Fruit fly (Drosophila melanogaster) whole organism, embryonic: ENCODE measurements around the gene Tnpo-SR.

Experiments
- Antp ChIP-seq: fragments of 200-800 bp; sonication (Bioruptor generic); optimal IDR thresholded peaks from 3 replicates; lab custom pipeline; 2016; ENCODE audit warnings: missing biosample characterization, missing genetic modification characterization
- CG10209 ChIP-seq: fragments of 200-800 bp; sonication (Bioruptor generic); optimal IDR thresholded peaks from 3 replicates; lab custom pipeline; 2017; ENCODE audit warnings: missing biosample characterization, mild to moderate bottlenecking, missing genetic modification characterization, missing genetic modification reagents
- CG11093 ChIP-seq: fragments of 200-800 bp; sonication (Bioruptor generic); IDR thresholded peaks from 3 replicates; pipeline ENCODE4 v1.3.6; 2022; ENCODE audit warnings: missing biosample characterization, missing genetic modification characterization
- CG11696 ChIP-seq: fragments of 200-800 bp; sonication (Bioruptor generic); IDR thresholded peaks from 2 replicates; pipeline ENCODE4 v1.3.6; 2022; ENCODE audit warnings: missing biosample characterization, missing genetic modification characterization
- CG12071 ChIP-seq: fragments of 200-800 bp; sonication (Bioruptor generic); optimal IDR thresholded peaks from 3 replicates; lab custom pipeline; 2018; ENCODE audit warnings: missing biosample characterization, mild to moderate bottlenecking, missing genetic modification characterization
- CG12744 ChIP-seq: fragments of 200-800 bp; sonication (Bioruptor generic); optimal IDR thresholded peaks from 2 replicates; lab custom pipeline; 2016; ENCODE audit warnings: missing biosample characterization, missing genetic modification characterization
- CG13775 ChIP-seq: fragments of 200-800 bp; sonication (Bioruptor generic); optimal IDR thresholded peaks from 3 replicates; lab custom pipeline; 2017; ENCODE audit warnings: missing biosample characterization, mild to moderate bottlenecking, missing genetic modification characterization
- CG14441 ChIP-seq: fragments of 200-800 bp; sonication (Bioruptor generic); IDR thresholded peaks from 2 replicates; pipeline ENCODE4 v1.3.6; 2022; ENCODE audit warnings: missing biosample characterization, missing genetic modification characterization
- CG15269 ChIP-seq: fragments of 200-800 bp; sonication (Bioruptor generic); optimal IDR thresholded peaks from 2 replicates; lab custom pipeline; 2018; ENCODE audit warnings: missing biosample characterization, mild to moderate bottlenecking, missing genetic modification characterization, moderate library complexity
- CG15601 ChIP-seq: fragments of 200-800 bp; sonication (Bioruptor generic); optimal IDR thresholded peaks from 3 replicates; lab custom pipeline; 2019; ENCODE audit warnings: missing biosample characterization, mild to moderate bottlenecking, missing genetic modification characterization, moderate library complexity
- CG16815 ChIP-seq: fragments of 200-800 bp; sonication (Bioruptor generic); optimal IDR thresholded peaks from 3 replicates; lab custom pipeline; 2017; ENCODE audit warnings: missing biosample characterization, mild to moderate bottlenecking, missing genetic modification characterization
- CG18476 ChIP-seq: fragments of 200-800 bp; sonication (Bioruptor generic); optimal IDR thresholded peaks from 2 replicates; lab custom pipeline; 2016; ENCODE audit warnings: missing biosample characterization, mild to moderate bottlenecking, missing genetic modification characterization
- CG2129 ChIP-seq: fragments of 200-800 bp; sonication (Bioruptor generic); IDR thresholded peaks from 2 replicates; pipeline ENCODE4 v1.3.6; 2022; ENCODE audit warnings: missing biosample characterization, missing genetic modification characterization; ENCODE audit not compliant: partially characterized antibody
- CG2678 ChIP-seq: fragments of 200-800 bp; sonication (Bioruptor generic); optimal IDR thresholded peaks from 3 replicates; lab custom pipeline; 2019; ENCODE audit warnings: missing biosample characterization, mild to moderate bottlenecking, missing genetic modification characterization, moderate library complexity
- CG30403 ChIP-seq: fragments of 200-800 bp; sonication (Bioruptor generic); optimal IDR thresholded peaks from 3 replicates; lab custom pipeline; 2016; ENCODE audit warnings: missing biosample characterization, missing genetic modification characterization
- CG42726 ChIP-seq: fragments of 200-800 bp; sonication (Bioruptor generic); IDR thresholded peaks from 2 replicates; pipeline ENCODE4 v1.3.6; 2022; ENCODE audit warnings: missing biosample characterization, missing genetic modification characterization; ENCODE audit not compliant: partially characterized antibody
- CG4328 ChIP-seq: fragments of 200-800 bp; sonication (Bioruptor generic); optimal IDR thresholded peaks from 3 replicates; lab custom pipeline; 2017; ENCODE audit warnings: missing biosample characterization, missing genetic modification reagents, missing genetic modification characterization
- CG4404 ChIP-seq: fragments of 200-800 bp; sonication (Bioruptor generic); IDR thresholded peaks from 2 replicates; pipeline ENCODE4 v1.3.6; 2022; ENCODE audit warnings: missing biosample characterization, missing genetic modification characterization
- CG7786 ChIP-seq: fragments of 200-800 bp; sonication (Bioruptor generic); optimal IDR thresholded peaks from 2 replicates; lab custom pipeline; 2016; ENCODE audit warnings: missing biosample characterization, missing genetic modification characterization
- CG8281 ChIP-seq: fragments of 200-800 bp; sonication (Bioruptor generic); optimal IDR thresholded peaks from 2 replicates; lab custom pipeline; 2018; ENCODE audit warnings: missing biosample characterization, mild to moderate bottlenecking, missing genetic modification characterization, moderate library complexity
- CHES-1-like ChIP-seq: fragments of 200-800 bp; sonication (Bioruptor generic); optimal IDR thresholded peaks from 2 replicates; lab custom pipeline; 2016; ENCODE audit warnings: missing biosample characterization, missing genetic modification characterization
- CTCF ChIP-seq: fragments of 200-800 bp; sonication (Bioruptor generic); optimal IDR thresholded peaks from 2 replicates; lab custom pipeline; 2017; ENCODE audit warnings: missing biosample characterization, mild to moderate bottlenecking, missing genetic modification characterization, moderate library complexity
- CoRest ChIP-seq: fragments of 200-800 bp; sonication (Bioruptor generic); optimal IDR thresholded peaks from 3 replicates; lab custom pipeline; 2018; ENCODE audit warnings: missing biosample characterization, mild to moderate bottlenecking, missing genetic modification characterization, moderate library complexity
- D19A ChIP-seq: fragments of 200-800 bp; optimal IDR thresholded peaks from 3 replicates; lab custom pipeline; 2019; ENCODE audit warnings: missing biosample characterization, mild to moderate bottlenecking, missing genetic modification characterization, moderate library complexity
- Ets65A ChIP-seq: fragments of 200-800 bp; sonication (Bioruptor generic); peaks from one replicate; lab custom pipeline; 2016; ENCODE audit warnings: missing biosample characterization, missing genetic modification characterization
- Mrtf ChIP-seq: fragments of 200-800 bp; sonication (Bioruptor generic); IDR thresholded peaks from 3 replicates; pipeline ENCODE4 v1.3.6; 2022; ENCODE audit warnings: missing biosample characterization, missing genetic modification characterization
- Six4 ChIP-seq: fragments of 200-800 bp; sonication (Bioruptor generic); optimal IDR thresholded peaks from 2 replicates; lab custom pipeline; 2016; ENCODE audit warnings: missing biosample characterization, missing genetic modification characterization
- Vsx1 ChIP-seq: fragments of 200-800 bp; sonication (Bioruptor generic); optimal IDR thresholded peaks from 2 replicates; lab custom pipeline; 2017; ENCODE audit warnings: missing biosample characterization, mild to moderate bottlenecking, missing genetic modification characterization, missing genetic modification reagents
- Xrp1 ChIP-seq: fragments of 200-800 bp; sonication (Bioruptor generic); IDR thresholded peaks from 2 replicates; pipeline ENCODE4 v1.3.6; 2022; ENCODE audit warnings: missing biosample characterization, missing genetic modification characterization
- az2 ChIP-seq: fragments of 200-800 bp; sonication (Bioruptor generic); optimal IDR thresholded peaks from 3 replicates; lab custom pipeline; 2016; ENCODE audit warnings: missing biosample characterization, missing genetic modification characterization
- bab2 ChIP-seq: fragments of 200-800 bp; sonication (Bioruptor generic); optimal IDR thresholded peaks from 2 replicates; lab custom pipeline; 2016; ENCODE audit warnings: missing biosample characterization, missing genetic modification characterization
- bigmax ChIP-seq: fragments of 200-800 bp; sonication (Bioruptor generic); optimal IDR thresholded peaks from 2 replicates; lab custom pipeline; 2018; ENCODE audit warnings: missing biosample characterization, mild to moderate bottlenecking, missing genetic modification characterization
- chif ChIP-seq, 2 experiments: fragments of 200-800 bp; sonication (Bioruptor generic); optimal IDR thresholded peaks; 3 replicates each; lab custom pipeline; 2016; ENCODE audit warnings: missing biosample characterization in 2 of 2, missing genetic modification characterization in 2 of 2
- dysf ChIP-seq: fragments of 200-800 bp; sonication (Bioruptor generic); IDR thresholded peaks from 3 replicates; pipeline ENCODE4 v1.3.6; 2022; ENCODE audit warnings: missing biosample characterization, missing genetic modification characterization
- esg ChIP-seq: fragments of 200-800 bp; sonication (Bioruptor generic); conservative IDR thresholded peaks from 2 replicates; pipeline ENCODE4 v1.3.6; 2022; ENCODE audit warnings: missing biosample characterization, missing genetic modification characterization
- gsb ChIP-seq: fragments of 200-800 bp; sonication (Bioruptor generic); IDR thresholded peaks from 2 replicates; pipeline ENCODE4 v1.3.6; 2022; ENCODE audit warnings: missing biosample characterization, missing genetic modification characterization
- ind ChIP-seq: fragments of 200-800 bp; sonication (Bioruptor generic); optimal IDR thresholded peaks from 3 replicates; lab custom pipeline; 2016; ENCODE audit warnings: missing biosample characterization, missing genetic modification characterization
- jumu ChIP-seq: fragments of 200-800 bp; sonication (Bioruptor generic); optimal IDR thresholded peaks from 3 replicates; lab custom pipeline; 2016; ENCODE audit warnings: missing biosample characterization, missing genetic modification characterization
- nerfin-2 ChIP-seq: fragments of 200-800 bp; sonication (Bioruptor generic); IDR thresholded peaks from 2 replicates; pipeline ENCODE4 v1.3.6; 2022; ENCODE audit warnings: missing biosample characterization, missing genetic modification characterization; ENCODE audit not compliant: partially characterized antibody
- otp ChIP-seq: fragments of 200-800 bp; sonication (Bioruptor generic); IDR thresholded peaks from 3 replicates; pipeline ENCODE4, ENCODE4 v1.3.6; 2022; ENCODE audit warnings: missing biosample characterization, missing genetic modification characterization
- pfk ChIP-seq: fragments of 200-800 bp; sonication (Bioruptor generic); optimal IDR thresholded peaks from 2 replicates; lab custom pipeline; 2018; ENCODE audit warnings: missing biosample characterization, mild to moderate bottlenecking, missing genetic modification characterization, moderate library complexity
- ranshi ChIP-seq: fragments of 200-800 bp; sonication (Bioruptor generic); IDR thresholded peaks from 2 replicates; pipeline ENCODE4 v1.3.6; 2022; ENCODE audit warnings: missing biosample characterization, missing genetic modification characterization
- rib ChIP-seq: fragments of 200-800 bp; sonication (Bioruptor generic); IDR thresholded peaks from 2 replicates; pipeline ENCODE4 v1.3.6; 2022; ENCODE audit warnings: missing biosample characterization, missing genetic modification characterization
- ro ChIP-seq: fragments of 200-800 bp; sonication (Bioruptor generic); IDR thresholded peaks from 2 replicates; pipeline ENCODE4 v1.3.6; 2022; ENCODE audit warnings: missing biosample characterization, missing genetic modification characterization
- sqz ChIP-seq: fragments of 200-800 bp; sonication (Bioruptor generic); optimal IDR thresholded peaks from 3 replicates; lab custom pipeline; 2018; ENCODE audit warnings: missing biosample characterization, mild to moderate bottlenecking, missing genetic modification characterization
- tap ChIP-seq: fragments of 200-800 bp; optimal IDR thresholded peaks from 3 replicates; lab custom pipeline; 2019; ENCODE audit warnings: missing biosample characterization, mild to moderate bottlenecking, missing genetic modification characterization, moderate library complexity
- trem ChIP-seq: fragments of 200-800 bp; optimal IDR thresholded peaks from 3 replicates; lab custom pipeline; 2019; ENCODE audit warnings: missing biosample characterization, mild to moderate bottlenecking, missing genetic modification characterization, moderate library complexity
- tup ChIP-seq: fragments of 200-800 bp; sonication (Bioruptor generic); optimal IDR thresholded peaks from 2 replicates; lab custom pipeline; 2016; ENCODE audit warnings: missing biosample characterization, mild to moderate bottlenecking, missing genetic modification characterization, moderate library complexity
- z ChIP-seq: fragments of 200-800 bp; sonication (Bioruptor generic); IDR thresholded peaks from 3 replicates; pipeline ENCODE4 v1.3.6; 2022; ENCODE audit warnings: missing biosample characterization, missing genetic modification characterization
- zen ChIP-seq: fragments of 200-800 bp; sonication (Bioruptor generic); optimal IDR thresholded peaks from 3 replicates; lab custom pipeline; 2018; ENCODE audit warnings: missing biosample characterization, mild to moderate bottlenecking, missing genetic modification characterization, moderate library complexity

Gene Tnpo-SR

dm6 chr2L:2754437-2755322, 5.0 kb upstream of the Tnpo-SR start (continued):
- no peak for TF ChIP-seq z (GFP tag; lab: Robert Waterston, UW)
- peak; percentile 71 for TF ChIP-seq bab2
- TF ChIP-seq CG14441 (GFP tag; lab: Robert Waterston, UW), result no peak
- no peak for TF ChIP-seq Mrtf (GFP tag; lab: Robert Waterston, UW)
- TF ChIP-seq tap (tag; lab: Kevin White, UChicago), result peak; percentile 87
- no peak for TF ChIP-seq ro (GFP tag; lab: Robert Waterston, UW)
- TF ChIP-seq CG12744 (GFP tag; lab: Kevin White, UChicago), result peak; percentile 40
- peak; percentile 94 for TF ChIP-seq Ets65A
- no peak for TF ChIP-seq rib (GFP tag; lab: Robert Waterston, UW)
- peak; percentile 80 for TF ChIP-seq CG15269 (tag; lab: Kevin White, UChicago)
- TF ChIP-seq bigmax, result no peak
- TF ChIP-seq CG11696 (GFP tag; lab: Robert Waterston, UW), result no peak
- TF ChIP-seq CG30403 (GFP tag; lab: Kevin White, UChicago), result peak; percentile 86
- peak; percentile 85 for TF ChIP-seq CoRest (tag; lab: Kevin White, UChicago)
- TF ChIP-seq esg (GFP tag; lab: Robert Waterston, UW), result no peak
- peak; percentile 81 for TF ChIP-seq CG10209 (GFP tag; lab: Kevin White, UChicago)
- peak; percentile 91 for TF ChIP-seq CG15601 (tag; lab: Kevin White, UChicago)
- no peak for TF ChIP-seq CG4404
- no peak for TF ChIP-seq CG2129
- TF ChIP-seq Six4 (GFP tag; lab: Kevin White, UChicago), result peak; percentile 53
- TF ChIP-seq CG7786 (GFP tag; lab: Kevin White, UChicago), result peak; percentile 66
- TF ChIP-seq Xrp1 (GFP tag; lab: Robert Waterston, UW), result no peak
- peak; percentile 81 for TF ChIP-seq ind
- TF ChIP-seq CG12071 (GFP tag; lab: Kevin White, UChicago), result peak; percentile 85
- no peak for TF ChIP-seq nerfin-2 (GFP tag; lab: Robert Waterston, UW)
- peak; percentile 39 for TF ChIP-seq CG18476 (GFP tag; lab: Kevin White, UChicago)
- TF ChIP-seq pfk (GFP tag; lab: Kevin White, UChicago), result peak; percentile 63
- TF ChIP-seq CHES-1-like (GFP tag; lab: Kevin White, UChicago), result peak; percentile 89
- peak; percentile 41 for TF ChIP-seq CTCF (GFP tag; lab: Kevin White, UChicago)
- TF ChIP-seq trem (tag; lab: Kevin White, UChicago), result peak; percentile 67
- peak; percentile 41 for TF ChIP-seq CG16815 (GFP tag; lab: Kevin White, UChicago)
- no peak for TF ChIP-seq dysf (GFP tag; lab: Robert Waterston, UW)
- no peak for TF ChIP-seq CG42726
- TF ChIP-seq CG2678 (tag; lab: Kevin White, UChicago), result peak; percentile 94
- peak; percentile 91 for TF ChIP-seq sqz (GFP tag; lab: Kevin White, UChicago)
- peak; percentile 76 for TF ChIP-seq az2
- peak; percentile 77 for TF ChIP-seq CG13775 (GFP tag; lab: Kevin White, UChicago)
- TF ChIP-seq otp (GFP tag; lab: Robert Waterston, UW), result no peak
- TF ChIP-seq CG4328 (GFP tag; lab: Kevin White, UChicago), result peak; percentile 85
- peak; percentile 50 for TF ChIP-seq Antp
- peak; percentile 34 for TF ChIP-seq zen
- peak; percentile 88 for TF ChIP-seq Vsx1 (GFP tag; lab: Kevin White, UChicago)
- peak; percentile 74 for TF ChIP-seq jumu (GFP tag; lab: Kevin White, UChicago)
- TF ChIP-seq CG11093 (GFP tag; lab: Robert Waterston, UW), result no peak
- TF ChIP-seq chif (GFP tag; optimal IDR thresholded peaks at IDR 0.05; lab: Kevin White, UChicago), result peak; percentile 29 to 73
- TF ChIP-seq gsb (GFP tag; lab: Robert Waterston, UW), result no peak
- TF ChIP-seq D19A (tag; lab: Kevin White, UChicago), result peak; percentile 70
- no peak for TF ChIP-seq tup (GFP tag; lab: Kevin White, UChicago)
- peak; percentile 51 for TF ChIP-seq CG8281 (tag; lab: Kevin White, UChicago)
- no peak for TF ChIP-seq ranshi (GFP tag; lab: Robert Waterston, UW)
